Fruit fly (Drosophila melanogaster) whole organism, adult: ENCODE measurements around the gene trh.

ENCODE experiments used
- CG11617 ChIP-seq: fragments of 200-800 bp; sonication (Bioruptor generic); optimal IDR thresholded peaks from 2 replicates; lab custom pipeline; 2017; ENCODE audit warnings: mild to moderate bottlenecking, missing biosample characterization, missing genetic modification reagents, missing genetic modification characterization
- CG12768 ChIP-seq: fragments of 200-800 bp; sonication (Bioruptor generic); optimal IDR thresholded peaks from 2 replicates; lab custom pipeline; 2017; ENCODE audit warnings: missing biosample characterization, missing genetic modification characterization, mild to moderate bottlenecking, moderate library complexity, missing genetic modification reagents
- CG14711 ChIP-seq: fragments of 200-800 bp; sonication (Bioruptor generic); optimal IDR thresholded peaks from 2 replicates; lab custom pipeline; 2018; ENCODE audit warnings: missing biosample characterization, mild to moderate bottlenecking, missing genetic modification characterization, moderate library complexity
- CG1620 ChIP-seq: fragments of 200-800 bp; sonication (Bioruptor generic); optimal IDR thresholded peaks from 2 replicates; lab custom pipeline; 2016; ENCODE audit warnings: missing biosample characterization, missing genetic modification characterization
- Crg-1 ChIP-seq: fragments of 200-800 bp; sonication (Bioruptor generic); optimal IDR thresholded peaks from 2 replicates; lab custom pipeline; 2016; ENCODE audit warnings: missing biosample characterization, missing genetic modification characterization
- Hr96 ChIP-seq: fragments of 200-800 bp; sonication (Bioruptor generic); optimal IDR thresholded peaks from 2 replicates; lab custom pipeline; 2016; ENCODE audit warnings: missing biosample characterization, missing genetic modification characterization
- Mnt ChIP-seq: fragments of 200-800 bp; sonication (Bioruptor generic); optimal IDR thresholded peaks from 2 replicates; lab custom pipeline; 2016; ENCODE audit warnings: missing biosample characterization, mild to moderate bottlenecking, missing genetic modification characterization
- cic ChIP-seq: fragments of 200-800 bp; sonication (Bioruptor generic); optimal IDR thresholded peaks from 2 replicates; lab custom pipeline; 2017; ENCODE audit warnings: missing biosample characterization, mild to moderate bottlenecking, missing genetic modification characterization, moderate library complexity
- cnc ChIP-seq, 2 experiments: fragments of >200 bp; optimal IDR thresholded peaks; 2 replicates each; lab custom pipeline; 2017
- kay ChIP-seq: fragments of 200-800 bp; sonication (Bioruptor generic); peaks from one replicate; lab custom pipeline; 2016; ENCODE audit warnings: missing biosample characterization, missing genetic modification characterization, borderline replicate concordance
- pad ChIP-seq: fragments of 200-800 bp; sonication (Bioruptor generic); optimal IDR thresholded peaks from 3 replicates; lab custom pipeline; 2017; ENCODE audit warnings: missing biosample characterization, missing genetic modification characterization, mild to moderate bottlenecking, moderate library complexity, missing genetic modification reagents
- tj ChIP-seq: fragments of 200-800 bp; sonication (Bioruptor generic); optimal IDR thresholded peaks from 3 replicates; lab custom pipeline; 2017; ENCODE audit warnings: missing biosample characterization, mild to moderate bottlenecking, missing genetic modification characterization, moderate library complexity
- toe ChIP-seq: fragments of 200-800 bp; sonication (Bioruptor generic); optimal IDR thresholded peaks from 2 replicates; lab custom pipeline; 2016; ENCODE audit warnings: missing biosample characterization, missing genetic modification characterization

- no peak for TF ChIP-seq Hr96 (GFP tag; lab: Kevin White, UChicago)
- TF ChIP-seq kay (GFP tag; lab: Kevin White, UChicago), result peak; percentile 88
- no peak for TF ChIP-seq tj (GFP tag; lab: Kevin White, UChicago)
- no peak for TF ChIP-seq CG1620 (GFP tag; lab: Kevin White, UChicago)
- TF ChIP-seq CG12768 (GFP tag; lab: Kevin White, UChicago), result no peak
- no peak for TF ChIP-seq cic (GFP tag; lab: Kevin White, UChicago)
- TF ChIP-seq CG11617, result no peak
- TF ChIP-seq toe, result no peak
- no peak for TF ChIP-seq CG14711 (tag; lab: Kevin White, UChicago)
- no peak for TF ChIP-seq Mnt
- TF ChIP-seq pad (GFP tag; lab: Kevin White, UChicago), result no peak
- TF ChIP-seq Crg-1 (GFP tag; lab: Kevin White, UChicago), result no peak
- no peak for TF ChIP-seq cnc (optimal IDR thresholded peaks at IDR 0.05; lab: Kevin White, UChicago)
These were observed 49.1 kb downstream of the trh start for dm6 chr3L:343316-343715.
